Worm (Caenorhabditis elegans) whole organism, midembryonic: ENCODE data around the gene lpr-4.

Experiments
- flt-1 ChIP-seq: fragments of 200-800 bp; sonication (Bioruptor generic); IDR thresholded peaks from 2 replicates; pipeline ENCODE4 v1.3.6; 2022; ENCODE audit warnings: missing genetic modification characterization, missing compliant biosample characterization
- klf-2 ChIP-seq: fragments of 200-800 bp; sonication (Bioruptor generic); conservative IDR thresholded peaks from 2 replicates; pipeline ENCODE4 v1.3.6; 2022; ENCODE audit warnings: missing genetic modification reagents, missing genetic modification characterization, missing compliant biosample characterization
- med-1 ChIP-seq: sonication (generic microtip); optimal IDR thresholded peaks from 2 replicates; lab custom pipeline; 2017; ENCODE audit warnings: missing genetic modification characterization, mild to moderate bottlenecking, missing compliant biosample characterization, antibody characterized with exemption, missing genetic modification reagents; ENCODE audit not compliant: insufficient read depth

DNA sequence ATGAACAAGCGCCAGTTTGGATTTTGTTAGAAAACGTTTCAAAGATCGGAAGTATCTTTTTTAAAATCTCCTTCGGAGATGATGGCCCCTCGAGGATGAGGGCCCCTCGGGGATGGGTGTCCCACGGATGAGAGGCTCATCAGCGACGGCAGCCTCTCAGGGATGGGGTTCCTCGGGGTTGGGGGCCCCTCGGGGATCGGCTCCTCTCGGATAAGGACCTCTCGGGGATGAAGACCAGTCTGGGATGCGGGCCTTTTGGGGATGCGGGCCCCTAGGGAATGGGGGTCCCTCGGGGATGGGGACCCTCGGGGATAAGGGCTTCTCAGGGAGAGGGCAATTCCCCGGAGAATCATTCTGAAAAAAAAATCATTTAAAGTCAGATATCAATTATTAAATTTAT lies 14.6 kb upstream of the lpr-4 start:
- TF ChIP-seq flt-1 (GFP tag; lab: Robert Waterston, UW) (no peak), med-1 (no peak), klf-2 (GFP tag; lab: Robert Waterston, UW) (no peak)
